Fruit fly (Drosophila melanogaster) whole organism, pupa: ENCODE data around the gene raskol.

ENCODE experiments used
- CG10348 ChIP-seq: fragments of 200-800 bp; sonication (Bioruptor generic); IDR thresholded peaks from 2 replicates; pipeline ENCODE4 v1.3.6; 2022; ENCODE audit warnings: missing biosample characterization, missing genetic modification characterization
- CG12605 ChIP-seq: fragments of 200-800 bp; sonication (Bioruptor generic); IDR thresholded peaks from 2 replicates; pipeline ENCODE4 v1.3.6; 2022; ENCODE audit warnings: missing biosample characterization, missing genetic modification characterization
- CG13204 ChIP-seq: fragments of 200-800 bp; sonication (Bioruptor generic); optimal IDR thresholded peaks from 2 replicates; lab custom pipeline; 2018; ENCODE audit warnings: missing biosample characterization, mild to moderate bottlenecking, missing genetic modification characterization, moderate library complexity
- CG14655 ChIP-seq: fragments of 200-800 bp; sonication (Bioruptor generic); optimal IDR thresholded peaks from 3 replicates; lab custom pipeline; 2017; ENCODE audit warnings: mild to moderate bottlenecking, missing biosample characterization, missing genetic modification reagents, missing genetic modification characterization
- CG15710 ChIP-seq: fragments of 200-800 bp; sonication (Bioruptor generic); optimal IDR thresholded peaks from 2 replicates; lab custom pipeline; 2018; ENCODE audit warnings: missing biosample characterization, mild to moderate bottlenecking, missing genetic modification characterization, moderate library complexity
- CG17806 ChIP-seq: fragments of 200-800 bp; sonication (Bioruptor generic); optimal IDR thresholded peaks from 2 replicates; lab custom pipeline; 2018; ENCODE audit warnings: missing biosample characterization, mild to moderate bottlenecking, missing genetic modification characterization, moderate library complexity
- CG32121 ChIP-seq: fragments of 200-800 bp; sonication (Bioruptor generic); IDR thresholded peaks from 2 replicates; pipeline ENCODE4 v1.3.6; 2022; ENCODE audit warnings: missing biosample characterization, missing genetic modification characterization
- CG34367 ChIP-seq: fragments of 200-800 bp; sonication (Bioruptor generic); optimal IDR thresholded peaks from 2 replicates; lab custom pipeline; 2018; ENCODE audit warnings: missing biosample characterization, mild to moderate bottlenecking, missing genetic modification characterization
- CG4496 ChIP-seq: fragments of 200-800 bp; sonication (Bioruptor generic); IDR thresholded peaks from 3 replicates; pipeline ENCODE4 v1.3.6; 2022; ENCODE audit warnings: missing biosample characterization, missing genetic modification characterization
- CG8159 ChIP-seq: fragments of 200-800 bp; sonication (Bioruptor generic); optimal IDR thresholded peaks from 3 replicates; lab custom pipeline; 2018; ENCODE audit warnings: missing biosample characterization, mild to moderate bottlenecking, missing genetic modification characterization, moderate library complexity
- CG8301 ChIP-seq: fragments of 200-800 bp; sonication (Bioruptor generic); optimal IDR thresholded peaks from 2 replicates; lab custom pipeline; 2018; ENCODE audit warnings: missing biosample characterization, mild to moderate bottlenecking, missing genetic modification characterization
- CG9948 ChIP-seq: fragments of 200-800 bp; sonication (Bioruptor generic); optimal IDR thresholded peaks from 2 replicates; lab custom pipeline; 2018; ENCODE audit warnings: missing biosample characterization, mild to moderate bottlenecking, missing genetic modification characterization, moderate library complexity
- D1 ChIP-seq: fragments of 200-800 bp; sonication (Bioruptor generic); optimal IDR thresholded peaks from 2 replicates; lab custom pipeline; 2018; ENCODE audit warnings: missing biosample characterization, mild to moderate bottlenecking, missing genetic modification characterization, moderate library complexity
- EcR ChIP-seq: fragments of 200-800 bp; sonication (Bioruptor generic); optimal IDR thresholded peaks from 3 replicates; lab custom pipeline; 2019; ENCODE audit warnings: missing biosample characterization, missing genetic modification characterization, mild to moderate bottlenecking, moderate library complexity, missing genetic modification reagents
- Ets98B ChIP-seq: fragments of 200-800 bp; sonication (Bioruptor generic); IDR thresholded peaks from 2 replicates; pipeline ENCODE4 v1.3.6; 2022; ENCODE audit warnings: missing biosample characterization, missing genetic modification characterization
- Pif1A ChIP-seq: fragments of 200-800 bp; sonication (Bioruptor generic); optimal IDR thresholded peaks from 3 replicates; lab custom pipeline; 2016; ENCODE audit warnings: missing biosample characterization, missing genetic modification characterization
- Pif1B ChIP-seq: fragments of 200-800 bp; sonication (Bioruptor generic); optimal IDR thresholded peaks from 3 replicates; lab custom pipeline; 2016; ENCODE audit warnings: missing biosample characterization, missing genetic modification characterization
- Snoo ChIP-seq: fragments of 200-800 bp; sonication (Bioruptor generic); optimal IDR thresholded peaks from 3 replicates; lab custom pipeline; 2017; ENCODE audit warnings: missing biosample characterization, mild to moderate bottlenecking, missing genetic modification characterization, inconsistent platforms
- fd96Ca ChIP-seq: fragments of 200-800 bp; sonication (Bioruptor generic); IDR thresholded peaks from 3 replicates; pipeline ENCODE4 v1.3.6; 2022; ENCODE audit warnings: missing biosample characterization, missing genetic modification characterization
- gl ChIP-seq: fragments of 200-800 bp; sonication (Bioruptor generic); optimal IDR thresholded peaks from 2 replicates; lab custom pipeline; 2018; ENCODE audit warnings: missing biosample characterization, mild to moderate bottlenecking, missing genetic modification characterization
- rn ChIP-seq: fragments of 200-800 bp; sonication (Bioruptor generic); IDR thresholded peaks from 2 replicates; pipeline ENCODE4 v1.3.6; 2022; ENCODE audit warnings: missing biosample characterization, missing genetic modification characterization

Gene raskol

DNA sequence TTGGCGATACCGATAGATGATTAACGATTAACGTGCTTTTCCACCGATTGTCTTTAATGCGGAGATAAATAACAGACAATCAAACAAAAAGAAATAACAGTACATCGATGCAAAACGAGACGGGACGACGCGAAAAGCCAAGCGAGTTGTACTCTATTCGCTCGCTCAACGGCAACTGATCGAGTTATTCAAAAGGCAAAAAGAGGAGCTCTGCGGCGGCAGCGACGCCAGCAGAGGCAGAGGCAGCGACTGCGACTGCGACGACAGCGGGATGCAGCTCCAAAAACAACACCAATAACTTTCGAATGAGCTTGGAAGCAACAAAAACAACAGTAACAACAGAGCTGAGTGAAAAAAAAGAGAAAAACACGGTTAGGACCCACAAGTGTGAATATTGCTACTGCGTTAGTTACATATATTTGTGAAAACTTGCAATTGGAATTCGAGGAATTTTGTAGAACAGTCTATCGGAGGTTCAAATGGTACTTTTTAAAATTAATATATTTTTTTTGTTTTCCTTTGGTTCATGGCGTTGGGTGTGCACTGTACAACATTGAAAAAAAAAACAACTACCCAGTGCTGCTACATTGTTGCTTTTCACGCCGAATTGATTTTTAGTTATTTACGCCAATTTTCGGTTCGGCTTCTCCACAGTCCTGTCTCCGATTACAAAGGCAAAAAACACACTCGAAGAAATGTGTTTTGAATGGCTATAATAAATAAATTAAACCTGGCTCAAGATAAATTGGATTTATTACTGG, 27.0 kb upstream of the raskol start:
- TF ChIP-seq CG12605 (GFP tag; lab: Robert Waterston, UW) (peak; percentile 94), CG15710 (tag; lab: Kevin White, UChicago) (peak; percentile 92), CG8159 (tag; lab: Kevin White, UChicago) (peak; percentile 92), CG14655 (GFP tag; lab: Kevin White, UChicago) (peak; percentile 93), Pif1B (GFP tag; lab: Kevin White, UChicago) (peak; percentile 97), rn (GFP tag; lab: Robert Waterston, UW) (peak; percentile 93), D1 (tag; lab: Kevin White, UChicago) (peak; percentile 61), CG34367 (tag; lab: Kevin White, UChicago) (peak; percentile 91), CG4496 (GFP tag; lab: Robert Waterston, UW) (peak; percentile 97), CG17806 (peak; percentile 88), Ets98B (peak; percentile 95), gl (peak; percentile 88), CG10348 (peak; percentile 63; the same call in 1 of the 2 replicates), Snoo (tag; lab: Kevin White, UChicago) (peak; percentile 94), CG8301 (peak; percentile 85), Pif1A (GFP tag; lab: Kevin White, UChicago) (peak; percentile 96), CG13204 (GFP tag; lab: Kevin White, UChicago) (peak; percentile 92), EcR (GFP tag; lab: Kevin White, UChicago) (peak; percentile 13), fd96Ca (GFP tag; lab: Robert Waterston, UW) (peak; percentile 97), CG32121 (GFP tag; lab: Robert Waterston, UW) (peak; percentile 88), CG9948 (tag; lab: Kevin White, UChicago) (peak; percentile 82)

DNA sequence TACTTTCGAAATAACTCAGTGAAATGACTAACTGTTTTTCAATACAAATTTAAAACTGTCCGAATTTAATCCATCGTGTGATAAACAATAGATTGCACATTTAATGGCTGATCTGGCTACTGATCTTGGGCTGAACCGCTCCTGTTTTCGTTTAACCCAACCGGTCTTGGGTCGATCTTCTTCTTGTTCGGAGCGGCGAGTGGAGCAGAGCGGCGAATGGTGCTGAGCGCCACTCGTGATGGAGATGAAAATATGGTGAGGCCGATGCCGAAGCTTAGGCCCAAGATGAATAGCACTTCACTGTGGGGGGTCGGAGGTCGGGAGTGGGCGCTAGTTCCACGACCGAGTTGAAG, 26.5 kb upstream of the raskol start:
- TF ChIP-seq CG12605 (GFP tag; lab: Robert Waterston, UW) (no peak), EcR (GFP tag; lab: Kevin White, UChicago) (peak; percentile 8), Ets98B (no peak), CG10348 (no peak)

DNA sequence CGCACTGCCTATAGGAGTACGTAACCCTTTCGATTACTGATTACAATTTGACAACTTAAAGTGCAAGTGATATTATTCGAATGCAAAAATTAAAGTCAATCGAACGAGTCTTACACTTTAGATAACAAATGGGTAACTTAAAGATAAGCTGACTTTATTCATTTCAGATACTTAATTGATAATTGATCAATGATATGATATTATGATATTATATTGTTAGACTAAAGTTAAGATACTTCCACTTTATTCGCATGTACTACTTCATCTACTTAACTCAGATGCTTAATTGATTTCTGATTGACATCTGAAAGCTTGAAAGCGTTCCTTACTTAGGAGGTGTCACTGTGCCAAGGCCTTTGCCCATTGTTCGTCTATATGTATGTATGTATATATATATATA, 23.8 kb upstream of the raskol start:
- peak; percentile 0 for TF ChIP-seq CG17806
- TF ChIP-seq D1 (tag; lab: Kevin White, UChicago) = no peak
- peak; percentile 53 for TF ChIP-seq CG8301
- TF ChIP-seq CG4496 (GFP tag; lab: Robert Waterston, UW) = no peak
- TF ChIP-seq CG32121 (GFP tag; lab: Robert Waterston, UW) = no peak
- TF ChIP-seq Snoo (tag; lab: Kevin White, UChicago) = no peak
- no peak for TF ChIP-seq CG10348
- peak; percentile 14 for TF ChIP-seq Pif1B (GFP tag; lab: Kevin White, UChicago)
- peak; percentile 74 for TF ChIP-seq CG14655 (GFP tag; lab: Kevin White, UChicago)
- TF ChIP-seq CG34367 (tag; lab: Kevin White, UChicago) = no peak
- TF ChIP-seq EcR (GFP tag; lab: Kevin White, UChicago) = no peak
- TF ChIP-seq gl = no peak
- TF ChIP-seq rn (GFP tag; lab: Robert Waterston, UW) = no peak
- no peak for TF ChIP-seq Pif1A (GFP tag; lab: Kevin White, UChicago)
- TF ChIP-seq CG9948 (tag; lab: Kevin White, UChicago) = peak; percentile 16
- no peak for TF ChIP-seq fd96Ca (GFP tag; lab: Robert Waterston, UW)
- no peak for TF ChIP-seq Ets98B
- no peak for TF ChIP-seq CG13204 (GFP tag; lab: Kevin White, UChicago)
- peak; percentile 34 for TF ChIP-seq CG15710 (tag; lab: Kevin White, UChicago)
- TF ChIP-seq CG12605 (GFP tag; lab: Robert Waterston, UW) = no peak
- peak; percentile 55 for TF ChIP-seq CG8159 (tag; lab: Kevin White, UChicago)

DNA sequence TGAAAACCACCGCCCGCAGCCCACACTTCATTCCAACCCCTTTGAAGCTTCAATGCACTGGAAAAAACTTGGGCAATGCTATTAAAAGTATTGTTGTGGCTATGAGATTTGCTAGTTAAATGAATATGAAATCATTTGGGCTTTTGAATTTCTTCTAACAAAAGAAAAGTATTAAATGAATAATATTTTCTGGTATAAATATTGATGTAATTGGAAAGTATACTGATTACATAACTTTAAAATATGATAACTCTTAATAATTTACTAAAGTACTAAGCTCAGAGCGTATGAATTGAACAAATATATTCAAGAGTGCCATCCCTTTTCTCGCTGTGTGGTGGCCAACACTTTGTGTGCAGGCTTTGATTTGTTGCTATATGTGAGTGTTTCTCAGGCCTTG, 17.2 kb upstream of the raskol start:
- no peak for TF ChIP-seq CG13204 (GFP tag; lab: Kevin White, UChicago)
- TF ChIP-seq CG8301 = peak; percentile 18
- no peak for TF ChIP-seq EcR (GFP tag; lab: Kevin White, UChicago)
- peak; percentile 49 for TF ChIP-seq CG32121 (GFP tag; lab: Robert Waterston, UW)
- peak; percentile 41 for TF ChIP-seq CG14655 (GFP tag; lab: Kevin White, UChicago)
- no peak for TF ChIP-seq Pif1B (GFP tag; lab: Kevin White, UChicago)

DNA sequence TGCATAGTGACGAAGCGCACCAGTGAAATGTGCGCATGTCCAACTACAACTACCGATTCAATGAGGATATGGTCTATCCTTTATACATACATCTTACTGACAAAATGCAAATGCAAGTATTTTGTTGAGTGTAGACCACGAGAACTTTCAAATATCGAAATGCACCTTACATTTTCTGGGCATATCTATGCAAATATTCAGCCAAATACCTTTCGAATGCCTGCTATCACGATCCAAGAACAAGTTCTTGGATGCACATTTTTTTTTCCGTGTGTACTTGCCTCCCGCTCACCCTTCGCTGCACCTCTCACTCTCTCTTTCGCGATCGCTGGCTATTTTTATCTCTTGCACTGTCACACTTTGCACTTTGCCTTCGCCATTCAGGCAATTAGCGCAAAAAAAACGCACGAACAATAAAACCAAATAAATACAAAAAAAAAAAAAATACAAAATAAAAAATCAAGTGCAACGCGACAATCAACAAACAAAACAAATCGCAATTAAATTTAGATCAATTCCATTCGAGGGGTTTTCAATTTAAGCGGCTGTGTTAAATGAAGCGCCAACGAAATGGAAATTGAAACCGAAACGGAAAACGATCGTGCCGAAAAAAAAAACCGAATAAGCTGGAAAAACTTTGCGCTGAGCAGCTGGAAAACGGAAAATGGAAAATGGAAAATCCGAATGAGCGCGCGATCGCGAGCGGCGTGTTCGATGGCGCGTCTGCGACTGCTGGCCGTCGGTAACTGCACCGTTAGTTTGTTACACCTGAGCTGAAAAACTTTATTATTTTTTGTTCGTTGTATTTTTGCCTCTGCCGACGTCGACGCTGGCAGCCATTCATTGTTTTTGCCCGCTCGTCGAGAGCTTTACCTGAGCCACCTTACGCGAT, 15.7 kb upstream of the raskol start:
- TF ChIP-seq CG4496 (GFP tag; lab: Robert Waterston, UW) = peak; percentile 60; the same call in 2 of the 3 replicates
- TF ChIP-seq CG9948 (tag; lab: Kevin White, UChicago) = no peak
- no peak for TF ChIP-seq EcR (GFP tag; lab: Kevin White, UChicago)
- no peak for TF ChIP-seq Snoo (tag; lab: Kevin White, UChicago)
- 0 out of 2 replicates have a peak, but pooled peaks have one; percentile 12 for TF ChIP-seq CG12605 (GFP tag; lab: Robert Waterston, UW)
- TF ChIP-seq Ets98B = peak; percentile 35; the same call in 1 of the 2 replicates
- no peak for TF ChIP-seq CG13204 (GFP tag; lab: Kevin White, UChicago)
- TF ChIP-seq rn (GFP tag; lab: Robert Waterston, UW) = no peak
- peak; percentile 58 for TF ChIP-seq Pif1B (GFP tag; lab: Kevin White, UChicago)
- no peak for TF ChIP-seq CG8301
- TF ChIP-seq CG14655 (GFP tag; lab: Kevin White, UChicago) = no peak
- TF ChIP-seq CG32121 (GFP tag; lab: Robert Waterston, UW) = peak; percentile 33; the same call in 1 of the 2 replicates
- TF ChIP-seq Pif1A (GFP tag; lab: Kevin White, UChicago) = peak; percentile 37
- no peak for TF ChIP-seq CG10348
- TF ChIP-seq CG17806 = no peak
- TF ChIP-seq fd96Ca (GFP tag; lab: Robert Waterston, UW) = peak; percentile 71
- TF ChIP-seq D1 (tag; lab: Kevin White, UChicago) = no peak
- no peak for TF ChIP-seq CG8159 (tag; lab: Kevin White, UChicago)
- TF ChIP-seq CG15710 (tag; lab: Kevin White, UChicago) = no peak
- no peak for TF ChIP-seq gl
- TF ChIP-seq, all 21 proteins: peak for 7
